Worm (Caenorhabditis elegans) whole organism, L3 larva: ENCODE data around the gene Y59A8B.21.

Experiments used
- R02D3.7 ChIP-seq: fragments of 150-350 bp; optimal IDR thresholded peaks from 2 replicates; lab custom pipeline; 2014; ENCODE audit warnings: missing biosample characterization, missing genetic modification characterization
- ZK546.5 ChIP-seq: sonication (generic microtip); optimal IDR thresholded peaks from 2 replicates; lab custom pipeline; 2017; ENCODE audit warnings: missing biosample characterization, missing genetic modification characterization
- aly-2 ChIP-seq: fragments of 150-350 bp; optimal IDR thresholded peaks from 2 replicates; lab custom pipeline; 2014; ENCODE audit warnings: missing biosample characterization, missing genetic modification characterization
- ama-1 ChIP-seq: fragments of 150-350 bp; optimal IDR thresholded peaks from 2 replicates; lab custom pipeline; 2018
- ceh-16 ChIP-seq: sonication (generic microtip); optimal IDR thresholded peaks from 2 replicates; lab custom pipeline; 2017; ENCODE audit warnings: missing biosample characterization, missing genetic modification characterization
- ceh-28 ChIP-seq: fragments of 150-350 bp; optimal IDR thresholded peaks from 2 replicates; lab custom pipeline; 2014; ENCODE audit warnings: missing biosample characterization, missing genetic modification reagents, missing genetic modification characterization
- ceh-82 ChIP-seq: fragments of 150-350 bp; optimal IDR thresholded peaks from 2 replicates; lab custom pipeline; 2014; ENCODE audit warnings: missing biosample characterization, missing genetic modification characterization
- daf-12 ChIP-seq: fragments of 150-350 bp; optimal IDR thresholded peaks from 2 replicates; lab custom pipeline; 2014; ENCODE audit warnings: missing biosample characterization, missing genetic modification reagents, missing genetic modification characterization
- egl-27 ChIP-seq: sonication (generic microtip); optimal IDR thresholded peaks from 4 replicates; lab custom pipeline; 2017; ENCODE audit warnings: missing biosample characterization, missing genetic modification reagents, missing genetic modification characterization
- egl-5 ChIP-seq: fragments of 150-350 bp; optimal IDR thresholded peaks from 2 replicates; lab custom pipeline; 2017; ENCODE audit warnings: missing biosample characterization, missing genetic modification reagents, missing genetic modification characterization, inconsistent platforms
- elt-1 ChIP-seq: fragments of 150-350 bp; optimal IDR thresholded peaks from 2 replicates; lab custom pipeline; 2014; ENCODE audit warnings: missing biosample characterization, missing genetic modification characterization
- elt-2 ChIP-seq: sonication (generic microtip); optimal IDR thresholded peaks from 2 replicates; lab custom pipeline; 2016; ENCODE audit warnings: missing genetic modification reagents, mild to moderate bottlenecking, missing genetic modification characterization, missing compliant biosample characterization
- elt-3 ChIP-seq, 3 experiments: fragments of 150-350 bp in 1 of 3; sonication (generic microtip) in 2 of 3; optimal IDR thresholded peaks; 2 replicates in 2 of 3; 4 replicates in 1 of 3; lab custom pipeline; 2014 to 2017; ENCODE audit warnings: missing biosample characterization in 3 of 3, missing genetic modification characterization in 3 of 3
- eor-1 ChIP-seq, 2 experiments: fragments of 150-350 bp; optimal IDR thresholded peaks; 2 replicates each; lab custom pipeline; 2014 to 2018; ENCODE audit warnings: missing biosample characterization in 2 of 2, missing genetic modification characterization in 2 of 2
- fkh-10 ChIP-seq: sonication (generic microtip); optimal IDR thresholded peaks from 2 replicates; lab custom pipeline; 2017; ENCODE audit warnings: missing biosample characterization, missing genetic modification reagents, missing genetic modification characterization
- fkh-2 ChIP-seq: fragments of 150-350 bp; optimal IDR thresholded peaks from 2 replicates; lab custom pipeline; 2014; ENCODE audit warnings: missing biosample characterization, missing genetic modification reagents, missing genetic modification characterization
- hmg-11 ChIP-seq: sonication (generic microtip); optimal IDR thresholded peaks from 2 replicates; lab custom pipeline; 2016; ENCODE audit warnings: missing genetic modification characterization, missing compliant biosample characterization
- jun-1 ChIP-seq: fragments of 150-350 bp; optimal IDR thresholded peaks from 2 replicates; lab custom pipeline; 2014; ENCODE audit warnings: missing biosample characterization, missing genetic modification reagents, missing genetic modification characterization
- lin-15B ChIP-seq: fragments of 150-350 bp; optimal IDR thresholded peaks from 2 replicates; lab custom pipeline; 2014; ENCODE audit warnings: missing biosample characterization, missing genetic modification characterization
- lin-39 ChIP-seq: fragments of 150-350 bp; optimal IDR thresholded peaks from 2 replicates; lab custom pipeline; 2018; ENCODE audit warnings: missing biosample characterization, missing genetic modification reagents, missing genetic modification characterization
- lsy-12 ChIP-seq: sonication (generic microtip); optimal IDR thresholded peaks from 2 replicates; lab custom pipeline; 2016; ENCODE audit warnings: mild to moderate bottlenecking, missing genetic modification characterization, missing compliant biosample characterization
- mdl-1 ChIP-seq: fragments of 150-350 bp; optimal IDR thresholded peaks from 2 replicates; lab custom pipeline; 2014; ENCODE audit warnings: missing biosample characterization, missing genetic modification characterization
- nfya-1 ChIP-seq: sonication (generic microtip); optimal IDR thresholded peaks from 2 replicates; lab custom pipeline; 2017; ENCODE audit warnings: missing genetic modification characterization, mild to moderate bottlenecking, missing compliant biosample characterization, antibody characterized with exemption, moderate library complexity; ENCODE audit not compliant: insufficient read depth
- nhr-11 ChIP-seq: fragments of 150-350 bp; optimal IDR thresholded peaks from 2 replicates; lab custom pipeline; 2014; ENCODE audit warnings: missing biosample characterization, missing genetic modification characterization
- nhr-12 ChIP-seq: fragments of 150-350 bp; optimal IDR thresholded peaks from 2 replicates; lab custom pipeline; 2014; ENCODE audit warnings: missing biosample characterization, missing genetic modification characterization
- nhr-23 ChIP-seq: fragments of 150-350 bp; optimal IDR thresholded peaks from 2 replicates; lab custom pipeline; 2014; ENCODE audit warnings: missing biosample characterization, missing genetic modification reagents, missing genetic modification characterization
- nhr-237 ChIP-seq: fragments of 150-350 bp; optimal IDR thresholded peaks from 2 replicates; lab custom pipeline; 2014; ENCODE audit warnings: missing biosample characterization, missing genetic modification characterization
- nhr-25 ChIP-seq: sonication (generic microtip); optimal IDR thresholded peaks from 2 replicates; lab custom pipeline; 2017; ENCODE audit warnings: missing biosample characterization, missing genetic modification characterization
- nhr-43 ChIP-seq: sonication (generic microtip); optimal IDR thresholded peaks from 2 replicates; lab custom pipeline; 2016; ENCODE audit warnings: mild to moderate bottlenecking, missing genetic modification characterization, missing compliant biosample characterization; ENCODE audit not compliant: poor library complexity, severe bottlenecking
- nhr-67 ChIP-seq: fragments of 150-350 bp; optimal IDR thresholded peaks from 2 replicates; lab custom pipeline; 2014; ENCODE audit warnings: missing biosample characterization, missing genetic modification characterization
- nhr-76 ChIP-seq: fragments of 150-350 bp; sonication (generic microtip); optimal IDR thresholded peaks from 5 replicates; lab custom pipeline; 2014; ENCODE audit warnings: missing biosample characterization, missing genetic modification characterization
- pha-4 ChIP-seq: fragments of 150-350 bp; optimal IDR thresholded peaks from 2 replicates; lab custom pipeline; 2014; ENCODE audit warnings: missing biosample characterization, missing genetic modification reagents, missing genetic modification characterization
- pqm-1 ChIP-seq: fragments of 150-350 bp; optimal IDR thresholded peaks from 2 replicates; lab custom pipeline; 2017; ENCODE audit warnings: missing biosample characterization, missing genetic modification characterization, inconsistent platforms
- sea-2 ChIP-seq: fragments of 150-350 bp; sonication (generic microtip); optimal IDR thresholded peaks from 4 replicates; lab custom pipeline; 2014; ENCODE audit warnings: missing biosample characterization, missing genetic modification reagents, missing genetic modification characterization
- skn-1 ChIP-seq: fragments of 150-350 bp; optimal IDR thresholded peaks from 2 replicates; lab custom pipeline; 2014; ENCODE audit warnings: missing biosample characterization, missing genetic modification characterization
- snpc-4 ChIP-seq: fragments of 150-350 bp; optimal IDR thresholded peaks from 2 replicates; lab custom pipeline; 2014; ENCODE audit warnings: missing biosample characterization, missing genetic modification characterization
- tbx-2 ChIP-seq: sonication (generic microtip); optimal IDR thresholded peaks from 2 replicates; lab custom pipeline; 2016; ENCODE audit warnings: mild to moderate bottlenecking, missing genetic modification characterization, missing compliant biosample characterization
- unc-39 ChIP-seq: sonication (generic microtip); optimal IDR thresholded peaks from 4 replicates; lab custom pipeline; 2017; ENCODE audit warnings: missing biosample characterization, missing genetic modification characterization
- unc-62 ChIP-seq: fragments of 150-350 bp; sonication (generic microtip); optimal IDR thresholded peaks from 4 replicates; lab custom pipeline; 2014; ENCODE audit warnings: missing biosample characterization, missing genetic modification reagents, missing genetic modification characterization
- ztf-11 ChIP-seq: fragments of 150-350 bp; optimal IDR thresholded peaks from 2 replicates; lab custom pipeline; 2014; ENCODE audit warnings: missing biosample characterization, missing genetic modification characterization
- ztf-4 ChIP-seq: fragments of 150-350 bp; optimal IDR thresholded peaks from 2 replicates; lab custom pipeline; 2014; ENCODE audit warnings: missing biosample characterization, missing genetic modification characterization

Y59A8B.21 gene

ce11 chrV:17947266-17947665 lies 38.8 kb upstream of the Y59A8B.21 start:
- TF ChIP-seq ceh-16, result no peak
- TF ChIP-seq hmg-11 (tag; lab: Kevin White, UChicago), result no peak
- TF ChIP-seq egl-5 (tag; lab: Kevin White, UChicago), result no peak
- TF ChIP-seq unc-39 (tag; lab: Kevin White, UChicago), result no peak
- no peak for TF ChIP-seq jun-1 (tag; lab: Kevin White, UChicago)
- TF ChIP-seq ceh-28 (tag; lab: Kevin White, UChicago), result no peak
- no peak for TF ChIP-seq ama-1 (lab: Kevin White, UChicago)
- TF ChIP-seq ceh-82 (tag; lab: Kevin White, UChicago), result no peak
- TF ChIP-seq egl-27 (tag; lab: Kevin White, UChicago), result no peak
- no peak for TF ChIP-seq snpc-4 (tag; lab: Kevin White, UChicago)
- TF ChIP-seq nhr-76 (tag; lab: Kevin White, UChicago), result no peak
- TF ChIP-seq pha-4 (tag; lab: Kevin White, UChicago), result no peak
- no peak for TF ChIP-seq nhr-12 (tag; lab: Kevin White, UChicago)

- TF ChIP-seq hmg-11 (tag; lab: Kevin White, UChicago) (peak; percentile 5), unc-62 (no peak)
Observed at ce11 chrV:17948036-17948691, 37.9 kb upstream of the Y59A8B.21 start.

ce11 chrV:17949093-17949492 lies 37.0 kb upstream of the Y59A8B.21 start, which contains the start of gene dpy-21:
Gene dpy-21, minus strand, starts transcription at chrV:17949193.
- TF ChIP-seq pqm-1 (tag; lab: Kevin White, UChicago) (no peak), ZK546.5 (tag; lab: Kevin White, UChicago) (no peak), ztf-11 (tag; lab: Kevin White, UChicago) (no peak), elt-3 (tag; optimal IDR thresholded peaks at IDR 0.05; lab: Kevin White, UChicago) (no peak)

ce11 chrV:17951172-17951999 lies 34.7 kb upstream of the Y59A8B.21 start, which contains the start of gene Y59A8B.24:
Gene Y59A8B.24, plus strand, starts transcription at chrV:17951949.
- TF ChIP-seq tbx-2 (tag; lab: Kevin White, UChicago) (peak; percentile 76), pqm-1 (tag; lab: Kevin White, UChicago) (peak; percentile 84), unc-62 (peak; percentile 59), fkh-2 (tag; lab: Kevin White, UChicago) (no peak), ceh-82 (tag; lab: Kevin White, UChicago) (peak; percentile 65), skn-1 (tag; lab: Kevin White, UChicago) (peak; percentile 82), nhr-25 (tag; lab: Kevin White, UChicago) (peak; percentile 97), R02D3.7 (tag; lab: Kevin White, UChicago) (peak; percentile 78), nhr-237 (tag; lab: Kevin White, UChicago) (no peak), eor-1 (tag; optimal IDR thresholded peaks at IDR 0.05; lab: Kevin White, UChicago) (no peak), hmg-11 (tag; lab: Kevin White, UChicago) (peak; percentile 100), ceh-16 (no peak), nhr-23 (tag; lab: Kevin White, UChicago) (peak; percentile 91), nhr-12 (tag; lab: Kevin White, UChicago) (no peak), nfya-1 (tag; lab: Kevin White, UChicago) (peak; percentile 96), egl-5 (tag; lab: Kevin White, UChicago) (peak; percentile 54), lsy-12 (peak; percentile 85), egl-27 (tag; lab: Kevin White, UChicago) (peak; percentile 79), lin-39 (peak; percentile 95), sea-2 (GFP tag; lab: Kevin White, UChicago) (no peak), elt-1 (tag; lab: Kevin White, UChicago) (peak; percentile 13), ceh-28 (tag; lab: Kevin White, UChicago) (peak; percentile 83), ama-1 (lab: Kevin White, UChicago) (peak; percentile 67), nhr-11 (peak; percentile 78), pha-4 (tag; lab: Kevin White, UChicago) (peak; percentile 95), mdl-1 (tag; lab: Kevin White, UChicago) (peak; percentile 51), daf-12 (tag; lab: Kevin White, UChicago) (no peak), jun-1 (tag; lab: Kevin White, UChicago) (peak; percentile 83), unc-39 (tag; lab: Kevin White, UChicago) (no peak), ZK546.5 (tag; lab: Kevin White, UChicago) (no peak), aly-2 (tag; lab: Kevin White, UChicago) (peak; percentile 6), nhr-67 (tag; lab: Kevin White, UChicago) (no peak), lin-15B (peak; percentile 96), fkh-10 (peak; percentile 27), nhr-43 (peak; percentile 74), ztf-4 (no peak), ztf-11 (tag; lab: Kevin White, UChicago) (no peak), snpc-4 (tag; lab: Kevin White, UChicago) (peak; percentile 85), elt-2 (tag; lab: Kevin White, UChicago) (peak; percentile 92)
